Fruit fly (Drosophila melanogaster) whole organism, pupa: ENCODE results near the gene robl37BC.

Experiments
- CG10348 ChIP-seq: fragments of 200-800 bp; sonication (Bioruptor generic); IDR thresholded peaks from 2 replicates; pipeline ENCODE4 v1.3.6; 2022; ENCODE audit warnings: missing biosample characterization, missing genetic modification characterization
- CG12605 ChIP-seq: fragments of 200-800 bp; sonication (Bioruptor generic); IDR thresholded peaks from 2 replicates; pipeline ENCODE4 v1.3.6; 2022; ENCODE audit warnings: missing biosample characterization, missing genetic modification characterization
- CG13204 ChIP-seq: fragments of 200-800 bp; sonication (Bioruptor generic); optimal IDR thresholded peaks from 2 replicates; lab custom pipeline; 2018; ENCODE audit warnings: missing biosample characterization, mild to moderate bottlenecking, missing genetic modification characterization, moderate library complexity
- CG14655 ChIP-seq: fragments of 200-800 bp; sonication (Bioruptor generic); optimal IDR thresholded peaks from 3 replicates; lab custom pipeline; 2017; ENCODE audit warnings: mild to moderate bottlenecking, missing biosample characterization, missing genetic modification reagents, missing genetic modification characterization
- CG15710 ChIP-seq: fragments of 200-800 bp; sonication (Bioruptor generic); optimal IDR thresholded peaks from 2 replicates; lab custom pipeline; 2018; ENCODE audit warnings: missing biosample characterization, mild to moderate bottlenecking, missing genetic modification characterization, moderate library complexity
- CG17806 ChIP-seq: fragments of 200-800 bp; sonication (Bioruptor generic); optimal IDR thresholded peaks from 2 replicates; lab custom pipeline; 2018; ENCODE audit warnings: missing biosample characterization, mild to moderate bottlenecking, missing genetic modification characterization, moderate library complexity
- CG32121 ChIP-seq: fragments of 200-800 bp; sonication (Bioruptor generic); IDR thresholded peaks from 2 replicates; pipeline ENCODE4 v1.3.6; 2022; ENCODE audit warnings: missing biosample characterization, missing genetic modification characterization
- CG34367 ChIP-seq: fragments of 200-800 bp; sonication (Bioruptor generic); optimal IDR thresholded peaks from 2 replicates; lab custom pipeline; 2018; ENCODE audit warnings: missing biosample characterization, mild to moderate bottlenecking, missing genetic modification characterization
- CG4496 ChIP-seq: fragments of 200-800 bp; sonication (Bioruptor generic); IDR thresholded peaks from 3 replicates; pipeline ENCODE4 v1.3.6; 2022; ENCODE audit warnings: missing biosample characterization, missing genetic modification characterization
- CG8159 ChIP-seq: fragments of 200-800 bp; sonication (Bioruptor generic); optimal IDR thresholded peaks from 3 replicates; lab custom pipeline; 2018; ENCODE audit warnings: missing biosample characterization, mild to moderate bottlenecking, missing genetic modification characterization, moderate library complexity
- CG8301 ChIP-seq: fragments of 200-800 bp; sonication (Bioruptor generic); optimal IDR thresholded peaks from 2 replicates; lab custom pipeline; 2018; ENCODE audit warnings: missing biosample characterization, mild to moderate bottlenecking, missing genetic modification characterization
- CG9948 ChIP-seq: fragments of 200-800 bp; sonication (Bioruptor generic); optimal IDR thresholded peaks from 2 replicates; lab custom pipeline; 2018; ENCODE audit warnings: missing biosample characterization, mild to moderate bottlenecking, missing genetic modification characterization, moderate library complexity
- D1 ChIP-seq: fragments of 200-800 bp; sonication (Bioruptor generic); optimal IDR thresholded peaks from 2 replicates; lab custom pipeline; 2018; ENCODE audit warnings: missing biosample characterization, mild to moderate bottlenecking, missing genetic modification characterization, moderate library complexity
- EcR ChIP-seq: fragments of 200-800 bp; sonication (Bioruptor generic); optimal IDR thresholded peaks from 3 replicates; lab custom pipeline; 2019; ENCODE audit warnings: missing biosample characterization, missing genetic modification characterization, mild to moderate bottlenecking, moderate library complexity, missing genetic modification reagents
- Ets98B ChIP-seq: fragments of 200-800 bp; sonication (Bioruptor generic); IDR thresholded peaks from 2 replicates; pipeline ENCODE4 v1.3.6; 2022; ENCODE audit warnings: missing biosample characterization, missing genetic modification characterization
- Pif1A ChIP-seq: fragments of 200-800 bp; sonication (Bioruptor generic); optimal IDR thresholded peaks from 3 replicates; lab custom pipeline; 2016; ENCODE audit warnings: missing biosample characterization, missing genetic modification characterization
- Pif1B ChIP-seq: fragments of 200-800 bp; sonication (Bioruptor generic); optimal IDR thresholded peaks from 3 replicates; lab custom pipeline; 2016; ENCODE audit warnings: missing biosample characterization, missing genetic modification characterization
- Snoo ChIP-seq: fragments of 200-800 bp; sonication (Bioruptor generic); optimal IDR thresholded peaks from 3 replicates; lab custom pipeline; 2017; ENCODE audit warnings: missing biosample characterization, mild to moderate bottlenecking, missing genetic modification characterization, inconsistent platforms
- fd96Ca ChIP-seq: fragments of 200-800 bp; sonication (Bioruptor generic); IDR thresholded peaks from 3 replicates; pipeline ENCODE4 v1.3.6; 2022; ENCODE audit warnings: missing biosample characterization, missing genetic modification characterization
- gl ChIP-seq: fragments of 200-800 bp; sonication (Bioruptor generic); optimal IDR thresholded peaks from 2 replicates; lab custom pipeline; 2018; ENCODE audit warnings: missing biosample characterization, mild to moderate bottlenecking, missing genetic modification characterization
- rn ChIP-seq: fragments of 200-800 bp; sonication (Bioruptor generic); IDR thresholded peaks from 2 replicates; pipeline ENCODE4 v1.3.6; 2022; ENCODE audit warnings: missing biosample characterization, missing genetic modification characterization

The robl37BC gene

DNA sequence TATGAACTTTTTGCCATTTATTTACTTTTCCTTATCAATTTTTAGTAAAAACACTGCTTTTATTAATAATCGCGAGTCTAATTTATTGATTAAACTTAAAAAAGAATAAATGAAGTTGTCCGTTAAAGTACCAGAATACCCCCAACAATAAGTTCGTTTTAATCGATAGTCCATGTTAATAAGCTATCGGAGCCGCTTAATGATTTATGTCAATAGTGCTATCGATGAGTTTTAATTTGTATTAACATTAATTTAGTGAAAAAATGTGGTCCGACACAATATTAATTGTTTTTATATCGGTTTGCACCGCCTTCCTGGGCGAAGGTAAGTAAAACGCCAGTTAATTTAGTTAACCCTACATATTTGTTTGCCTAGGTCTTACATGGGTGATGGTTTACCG lies 38.2 kb downstream of the robl37BC start, which contains the start of gene CG10470:
Gene CG10470 (plus strand): TSS at position 165 of the 400 bp plus-strand sequence.
- TF ChIP-seq CG8159 (tag; lab: Kevin White, UChicago) (peak; percentile 4), Pif1B (no peak)

DNA sequence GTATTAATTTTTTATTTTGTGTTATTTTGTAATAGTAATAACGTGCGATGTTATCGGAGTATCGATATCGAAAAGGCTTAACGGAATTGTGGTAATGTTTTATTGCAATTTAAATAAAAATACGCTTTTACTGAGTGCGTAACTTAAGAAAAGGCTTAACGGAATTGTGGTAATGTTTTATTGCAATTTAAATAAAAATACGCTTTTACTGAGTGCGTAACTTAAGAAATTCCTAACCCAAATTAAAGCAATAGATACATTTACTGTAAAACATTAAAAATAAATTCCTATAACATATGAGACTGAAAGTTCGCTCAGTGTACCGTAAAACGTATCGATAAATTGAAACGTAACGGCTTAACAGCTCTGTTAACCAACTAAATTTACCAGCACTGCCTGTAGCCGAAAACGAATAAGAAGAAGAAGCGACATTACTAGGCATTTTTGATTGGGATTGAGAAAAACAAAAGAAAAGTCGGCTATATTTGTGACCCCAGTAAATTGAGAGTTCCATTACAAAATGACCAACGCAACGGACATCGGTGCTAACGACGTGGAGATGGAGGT lies 41.0 kb downstream of the robl37BC start, which contains the start of gene Rpn3:
Gene Rpn3 (plus strand): TSS at position 257 of the 567 bp plus-strand sequence.
- TF ChIP-seq gl (tag; lab: Kevin White, UChicago) = peak; percentile 39
- TF ChIP-seq CG32121 (GFP tag; lab: Robert Waterston, UW) = peak; percentile 87
- TF ChIP-seq Snoo (tag; lab: Kevin White, UChicago) = peak; percentile 60
- TF ChIP-seq fd96Ca (GFP tag; lab: Robert Waterston, UW) = peak; percentile 45; the same call in 1 of the 3 replicates
- TF ChIP-seq rn (GFP tag; lab: Robert Waterston, UW) = peak; percentile 76
- TF ChIP-seq CG14655 (GFP tag; lab: Kevin White, UChicago) = no peak
- TF ChIP-seq CG8159 (tag; lab: Kevin White, UChicago) = peak; percentile 75
- peak; percentile 93 for TF ChIP-seq CG4496
- TF ChIP-seq Ets98B (GFP tag; lab: Robert Waterston, UW) = peak; percentile 78
- TF ChIP-seq Pif1B = no peak
- TF ChIP-seq Pif1A (GFP tag; lab: Kevin White, UChicago) = no peak
- no peak for TF ChIP-seq EcR (GFP tag; lab: Kevin White, UChicago)
- peak; percentile 77 for TF ChIP-seq CG15710 (tag; lab: Kevin White, UChicago)
- TF ChIP-seq CG9948 (tag; lab: Kevin White, UChicago) = peak; percentile 74
- TF ChIP-seq CG8301 (tag; lab: Kevin White, UChicago) = peak; percentile 71
- no peak for TF ChIP-seq D1
- TF ChIP-seq CG12605 (GFP tag; lab: Robert Waterston, UW) = peak; percentile 64; the same call in 1 of the 2 replicates
- TF ChIP-seq CG34367 (tag; lab: Kevin White, UChicago) = peak; percentile 61
- no peak for TF ChIP-seq CG13204
- TF ChIP-seq CG17806 (tag; lab: Kevin White, UChicago) = peak; percentile 78
- TF ChIP-seq CG10348 = no peak

DNA sequence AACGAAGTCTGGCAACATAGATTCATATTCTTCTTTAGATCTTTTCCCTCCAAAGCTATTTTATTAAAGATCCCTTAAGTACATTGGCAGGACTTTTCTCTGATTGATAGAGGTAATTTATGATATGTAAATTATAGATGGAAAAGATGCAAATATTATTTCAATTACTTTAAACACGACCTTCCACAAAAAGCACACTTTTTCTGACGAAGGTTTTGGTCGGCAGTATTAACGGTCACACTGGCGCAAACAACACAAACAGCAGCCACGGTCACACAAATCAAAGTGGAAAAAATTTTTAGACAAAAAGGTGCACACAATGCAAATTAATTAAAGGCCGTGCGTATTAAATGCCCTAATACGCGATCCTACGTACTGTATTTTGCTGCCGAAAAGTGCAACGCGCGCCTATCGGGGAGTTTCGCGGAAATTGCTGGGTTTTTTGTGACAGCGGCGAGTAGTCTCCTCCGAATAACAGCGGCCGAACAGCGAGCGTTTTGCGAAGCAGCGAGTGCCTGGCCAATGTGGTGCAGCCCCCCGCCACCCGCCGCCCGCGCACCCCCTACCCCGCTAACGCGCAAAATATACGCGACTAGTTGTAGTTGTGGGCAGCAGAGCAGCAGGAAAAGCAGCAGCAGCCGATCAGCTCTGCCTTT lies 43.3 kb downstream of the robl37BC start, which contains the start of gene CG10492:
Gene CG10492 (plus strand): TSS at position 219 of the 656 bp plus-strand sequence.
- TF ChIP-seq CG14655 (GFP tag; lab: Kevin White, UChicago) (no peak), CG10348 (no peak), CG4496 (peak; percentile 31; the same call in 2 of the 3 replicates), CG17806 (tag; lab: Kevin White, UChicago) (no peak)
- TF ChIP-seq, all 21 proteins: peak for 1

DNA sequence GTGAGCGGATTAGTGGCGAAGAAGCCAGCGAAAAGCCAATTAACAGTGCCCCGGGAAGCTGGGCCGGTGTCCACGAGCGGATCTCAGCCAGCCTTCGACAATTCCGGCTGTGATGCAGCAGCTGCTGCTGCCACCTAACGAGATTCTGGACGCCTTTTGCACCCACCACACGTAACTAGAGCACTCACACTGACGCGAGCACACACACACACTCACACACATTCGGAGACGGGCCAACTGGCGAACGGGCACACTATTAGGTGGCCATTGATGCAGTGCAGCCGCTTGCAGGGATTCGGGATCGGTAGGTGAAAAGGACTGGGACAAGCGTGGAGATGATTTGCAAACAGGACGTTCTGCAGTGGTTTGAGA lies 43.8 kb downstream of the robl37BC start:
- TF ChIP-seq CG8301 (tag; lab: Kevin White, UChicago) (no peak), CG13204 (no peak), rn (GFP tag; lab: Robert Waterston, UW) (no peak), CG4496 (no peak)

DNA sequence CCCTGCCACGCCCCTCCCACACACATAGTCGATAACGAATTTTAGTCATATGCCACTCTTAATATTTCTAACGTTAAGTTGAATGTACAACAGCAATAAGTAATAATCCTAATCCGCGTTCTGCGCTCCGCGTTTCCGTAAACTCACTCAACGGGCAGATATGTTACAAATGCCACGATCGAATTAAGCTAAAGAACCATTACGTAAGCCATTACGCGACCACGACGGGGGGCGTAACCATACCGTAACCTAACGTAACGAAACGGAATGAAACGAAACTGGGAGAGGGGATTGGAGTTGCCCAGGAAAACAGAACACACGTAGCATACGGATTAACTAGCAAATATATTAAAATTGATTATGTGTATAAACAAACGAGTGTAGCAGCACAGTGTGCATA lies 47.1 kb downstream of the robl37BC start:
- TF ChIP-seq CG32121 (GFP tag; lab: Robert Waterston, UW) = no peak

DNA sequence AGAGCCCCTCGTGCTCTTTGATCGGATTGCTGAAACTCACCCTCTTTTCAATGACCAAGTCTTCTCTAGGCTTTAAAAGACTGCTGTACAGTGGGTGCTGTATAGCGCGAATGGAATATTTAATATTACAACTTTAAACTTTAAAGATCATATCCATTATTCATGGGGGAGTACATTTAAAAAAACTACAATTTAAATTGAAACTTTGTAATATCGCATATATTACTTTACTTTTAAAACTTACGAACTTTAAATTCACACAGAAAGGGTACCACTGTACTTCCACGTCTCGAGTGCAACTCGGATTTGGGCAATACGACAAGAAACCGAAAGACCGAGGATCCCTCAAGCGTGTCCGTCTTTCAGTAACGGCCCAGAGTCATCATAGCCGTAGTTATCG lies 48.2 kb downstream of the robl37BC start, which contains the start of gene Phlpp:
Gene Phlpp (plus strand): TSS at position 214 of the 400 bp plus-strand sequence.
- TF ChIP-seq fd96Ca (GFP tag; lab: Robert Waterston, UW) = 0 out of 3 replicates have a peak, but pooled peaks have one; percentile 5
- no peak for TF ChIP-seq Pif1A (GFP tag; lab: Kevin White, UChicago)
- peak; percentile 38; the same call in 1 of the 3 replicates for TF ChIP-seq CG4496
- peak; percentile 40 for TF ChIP-seq CG9948 (tag; lab: Kevin White, UChicago)
- TF ChIP-seq CG8159 (tag; lab: Kevin White, UChicago) = peak; percentile 53
- peak; percentile 50 for TF ChIP-seq CG17806 (tag; lab: Kevin White, UChicago)
- peak; percentile 69 for TF ChIP-seq Ets98B (GFP tag; lab: Robert Waterston, UW)
- peak; percentile 1 for TF ChIP-seq CG34367 (tag; lab: Kevin White, UChicago)
- TF ChIP-seq CG15710 (tag; lab: Kevin White, UChicago) = no peak
- TF ChIP-seq CG32121 (GFP tag; lab: Robert Waterston, UW) = peak; percentile 69
- TF ChIP-seq, all 21 proteins: peak for 8
